Worm (Caenorhabditis elegans) whole organism, young adult: ENCODE measurements around the gene C32D5.7.

Experiments used
- B0261.1 ChIP-seq: sonication (generic microtip); optimal IDR thresholded peaks from 2 replicates; lab custom pipeline; 2016; ENCODE audit warnings: mild to moderate bottlenecking, missing genetic modification characterization, moderate library complexity, missing compliant biosample characterization
- B0336.3 ChIP-seq: fragments of 200-800 bp; sonication (Bioruptor generic); IDR thresholded peaks from 2 replicates; pipeline ENCODE4 v1.3.6; 2022; ENCODE audit warnings: missing genetic modification characterization, missing compliant biosample characterization
- F23B12.7 ChIP-seq: sonication (generic microtip); optimal IDR thresholded peaks from 2 replicates; lab custom pipeline; 2017; ENCODE audit warnings: missing genetic modification characterization, mild to moderate bottlenecking, missing compliant biosample characterization, antibody characterized with exemption, moderate library complexity; ENCODE audit not compliant: insufficient read depth
- F33H1.4 ChIP-seq: fragments of 200-800 bp; sonication (Bioruptor generic); IDR thresholded peaks from 2 replicates; pipeline ENCODE4 v1.3.6; 2022; ENCODE audit warnings: missing genetic modification reagents, missing genetic modification characterization, missing compliant biosample characterization
- F49E8.2 ChIP-seq: sonication (generic microtip); optimal IDR thresholded peaks from 3 replicates; lab custom pipeline; 2017; ENCODE audit warnings: missing genetic modification characterization, mild to moderate bottlenecking, missing compliant biosample characterization, antibody characterized with exemption, moderate library complexity; ENCODE audit not compliant: insufficient read depth
- T07F8.4 ChIP-seq: sonication (generic microtip); optimal IDR thresholded peaks from 2 replicates; lab custom pipeline; 2016; ENCODE audit warnings: mild to moderate bottlenecking, missing genetic modification characterization, moderate library complexity, missing compliant biosample characterization
- T26A5.8 ChIP-seq: sonication (generic microtip); optimal IDR thresholded peaks from 2 replicates; lab custom pipeline; 2016; ENCODE audit warnings: missing genetic modification characterization, missing compliant biosample characterization
- Y56A3A.18 ChIP-seq: fragments of 200-800 bp; sonication (Bioruptor generic); IDR thresholded peaks from 2 replicates; pipeline ENCODE4 v1.3.6; 2022; ENCODE audit warnings: missing genetic modification reagents, missing genetic modification characterization, missing compliant biosample characterization
- Y95B8A.8 ChIP-seq: fragments of 200-800 bp; sonication (Bioruptor generic); IDR thresholded peaks from 2 replicates; pipeline ENCODE4 v1.3.6; 2022; ENCODE audit warnings: missing genetic modification reagents, missing genetic modification characterization, missing compliant biosample characterization
- athp-1 ChIP-seq: sonication (generic microtip); optimal IDR thresholded peaks from 2 replicates; lab custom pipeline; 2017; ENCODE audit warnings: mild to moderate bottlenecking, missing genetic modification characterization, missing compliant biosample characterization
- ccch-3 ChIP-seq: fragments of 200-800 bp; sonication (Bioruptor generic); optimal IDR thresholded peaks from 2 replicates; lab custom pipeline; 2018; ENCODE audit warnings: mild to moderate bottlenecking, missing genetic modification characterization, missing compliant biosample characterization
- ceh-27 ChIP-seq: fragments of 200-800 bp; sonication (Bioruptor generic); optimal IDR thresholded peaks from 2 replicates; lab custom pipeline; 2018; ENCODE audit warnings: mild to moderate bottlenecking, missing genetic modification characterization, moderate library complexity, missing compliant biosample characterization
- ceh-58 ChIP-seq: fragments of 200-800 bp; sonication (Bioruptor generic); IDR thresholded peaks from 2 replicates; pipeline ENCODE4 v1.3.6; 2022; ENCODE audit warnings: missing genetic modification characterization, missing compliant biosample characterization
- die-1 ChIP-seq: sonication (generic microtip); optimal IDR thresholded peaks from 2 replicates; lab custom pipeline; 2016; ENCODE audit warnings: missing genotype, mild to moderate bottlenecking, missing genetic modification characterization, missing compliant biosample characterization
- dpff-1 ChIP-seq: sonication (generic microtip); optimal IDR thresholded peaks from 2 replicates; lab custom pipeline; 2017; ENCODE audit warnings: mild to moderate bottlenecking, missing genetic modification characterization, missing compliant biosample characterization
- fkh-3 ChIP-seq: sonication (generic microtip); optimal IDR thresholded peaks from 2 replicates; lab custom pipeline; 2016; ENCODE audit warnings: mild to moderate bottlenecking, missing genetic modification characterization, missing compliant biosample characterization
- hlh-12 ChIP-seq: sonication (generic microtip); optimal IDR thresholded peaks from 2 replicates; lab custom pipeline; 2016; ENCODE audit warnings: missing genetic modification characterization, missing compliant biosample characterization
- hlh-26 ChIP-seq: fragments of 200-800 bp; sonication (Bioruptor generic); conservative IDR thresholded peaks from 2 replicates; pipeline ENCODE4 v1.3.6; 2022; ENCODE audit warnings: missing genetic modification reagents, missing genetic modification characterization, missing compliant biosample characterization
- hmg-1.2 ChIP-seq: fragments of 200-800 bp; sonication (Bioruptor generic); IDR thresholded peaks from 2 replicates; pipeline ENCODE4 v1.3.6; 2022; ENCODE audit warnings: missing genetic modification reagents, missing genetic modification characterization, missing compliant biosample characterization
- hrde-1 ChIP-seq: sonication (generic microtip); optimal IDR thresholded peaks from 2 replicates; lab custom pipeline; 2016; ENCODE audit warnings: missing genetic modification characterization, mild to moderate bottlenecking, missing compliant biosample characterization, moderate library complexity, missing genotype, missing genetic modification reagents, borderline replicate concordance
- hsf-1 ChIP-seq: fragments of 200-800 bp; sonication (Bioruptor generic); IDR thresholded peaks from 2 replicates; pipeline ENCODE4 v1.3.6; 2022; ENCODE audit warnings: missing genetic modification reagents, missing genetic modification characterization, missing compliant biosample characterization
- let-526 ChIP-seq: fragments of 200-800 bp; sonication (Bioruptor generic); IDR thresholded peaks from 2 replicates; pipeline ENCODE4 v1.3.6; 2022; ENCODE audit warnings: missing genetic modification reagents, missing genetic modification characterization, missing compliant biosample characterization
- lin-26 ChIP-seq: fragments of 200-800 bp; sonication (Bioruptor generic); IDR thresholded peaks from 2 replicates; pipeline ENCODE4 v1.3.6; 2022; ENCODE audit warnings: missing genetic modification reagents, missing genetic modification characterization, missing compliant biosample characterization
- lin-35 ChIP-seq, 3 experiments: fragments of 150-350 bp in 2 of 3; sonication (generic microtip) in 1 of 3; optimal IDR thresholded peaks; 2 replicates each; lab custom pipeline; 2014 to 2018; ENCODE audit warnings: missing biosample characterization in 3 of 3, missing genetic modification characterization in 3 of 3, missing genetic modification reagents in 3 of 3
- lin-40 ChIP-seq: sonication (generic microtip); optimal IDR thresholded peaks from 2 replicates; lab custom pipeline; 2016; ENCODE audit warnings: missing genetic modification characterization, mild to moderate bottlenecking, missing compliant biosample characterization, missing genotype, missing genetic modification reagents
- lin-54 ChIP-seq: fragments of 200-800 bp; sonication (Bioruptor generic); optimal IDR thresholded peaks from 2 replicates; lab custom pipeline; 2018; ENCODE audit warnings: mild to moderate bottlenecking, missing genetic modification characterization, missing compliant biosample characterization
- lsl-1 ChIP-seq: fragments of 200-800 bp; sonication (Bioruptor generic); optimal IDR thresholded peaks from 2 replicates; lab custom pipeline; 2018; ENCODE audit warnings: mild to moderate bottlenecking, missing genetic modification characterization, moderate library complexity, missing compliant biosample characterization
- madf-6 ChIP-seq: fragments of 200-800 bp; sonication (Bioruptor generic); IDR thresholded peaks from 2 replicates; pipeline ENCODE4 v1.3.6; 2022; ENCODE audit warnings: missing genetic modification reagents, missing genetic modification characterization, missing compliant biosample characterization
- mes-4 ChIP-seq: sonication (generic microtip); optimal IDR thresholded peaks from 2 replicates; lab custom pipeline; 2016; ENCODE audit warnings: missing genotype, missing genetic modification characterization, missing compliant biosample characterization
- mxl-1 ChIP-seq: sonication (generic microtip); optimal IDR thresholded peaks from 2 replicates; lab custom pipeline; 2016; ENCODE audit warnings: missing genetic modification characterization, missing compliant biosample characterization
- nfyb-1 ChIP-seq: fragments of 200-800 bp; sonication (Bioruptor generic); IDR thresholded peaks from 2 replicates; pipeline ENCODE4 v1.3.6; 2022; ENCODE audit warnings: missing genetic modification reagents, missing genetic modification characterization, missing compliant biosample characterization
- nhr-80 ChIP-seq: sonication (generic microtip); optimal IDR thresholded peaks from 2 replicates; lab custom pipeline; 2016; ENCODE audit warnings: missing genetic modification characterization, missing compliant biosample characterization
- nhr-90 ChIP-seq: sonication (generic microtip); optimal IDR thresholded peaks from 2 replicates; lab custom pipeline; 2016; ENCODE audit warnings: missing genotype, mild to moderate bottlenecking, missing genetic modification characterization, missing compliant biosample characterization
- pbrm-1 ChIP-seq: fragments of 200-800 bp; sonication (Bioruptor generic); IDR thresholded peaks from 2 replicates; pipeline ENCODE4 v1.3.6; 2022; ENCODE audit warnings: missing genetic modification reagents, missing genetic modification characterization, missing compliant biosample characterization
- pha-4 ChIP-seq: fragments of 150-350 bp; sonication (generic microtip); optimal IDR thresholded peaks from 2 replicates; lab custom pipeline; 2014; ENCODE audit warnings: missing biosample characterization, missing genetic modification reagents, missing genetic modification characterization
- rcor-1 ChIP-seq: fragments of 200-800 bp; sonication (Bioruptor generic); IDR thresholded peaks from 2 replicates; pipeline ENCODE4 v1.3.6; 2022; ENCODE audit warnings: missing genetic modification reagents, missing genetic modification characterization, missing compliant biosample characterization
- rpc-1 ChIP-seq, 2 experiments: fragments of 150-350 bp in 1 of 2; sonication (generic microtip) in 1 of 2; optimal IDR thresholded peaks; 2 replicates each; lab custom pipeline; 2014 to 2018; ENCODE audit warnings: missing biosample characterization in 1 of 2, missing genetic modification characterization in 1 of 2, missing genetic modification reagents in 1 of 2, missing genotype in 1 of 2
- sea-2 ChIP-seq: fragments of 200-800 bp; sonication (Bioruptor generic); IDR thresholded peaks from 2 replicates; pipeline ENCODE4 v1.3.6; 2022; ENCODE audit warnings: missing genetic modification characterization, missing compliant biosample characterization
- snpc-1.3 ChIP-seq: sonication (generic microtip); optimal IDR thresholded peaks from 2 replicates; lab custom pipeline; 2017; ENCODE audit warnings: missing genetic modification characterization, mild to moderate bottlenecking, missing compliant biosample characterization, antibody characterized with exemption, moderate library complexity, missing genotype, missing genetic modification reagents; ENCODE audit not compliant: insufficient read depth
- snpc-3.4 ChIP-seq: sonication (generic microtip); optimal IDR thresholded peaks from 2 replicates; lab custom pipeline; 2017; ENCODE audit warnings: missing genetic modification characterization, mild to moderate bottlenecking, missing compliant biosample characterization, antibody characterized with exemption, moderate library complexity, missing genotype, missing genetic modification reagents
- snpc-4 ChIP-seq, 5 experiments: fragments of 150-350 bp in 1 of 5; sonication (generic microtip) in 4 of 5; optimal IDR thresholded peaks; 2 replicates each; lab custom pipeline; 2014 to 2018; ENCODE audit warnings: missing genetic modification characterization in 5 of 5, missing biosample characterization in 3 of 5, antibody characterized with exemption in 2 of 5, mild to moderate bottlenecking in 2 of 5, missing compliant biosample characterization in 2 of 5, missing genotype in 2 of 5, moderate library complexity in 2 of 5, missing genetic modification reagents in 1 of 5
- tbp1 ChIP-seq: fragments of 200-800 bp; sonication (Bioruptor generic); optimal IDR thresholded peaks from 2 replicates; lab custom pipeline; 2018; ENCODE audit warnings: mild to moderate bottlenecking, missing genetic modification characterization, missing compliant biosample characterization
- unc-130 ChIP-seq: sonication (generic microtip); optimal IDR thresholded peaks from 2 replicates; lab custom pipeline; 2016; ENCODE audit warnings: missing genetic modification reagents, missing genetic modification characterization, missing compliant biosample characterization
- ztf-18 ChIP-seq: sonication (generic microtip); optimal IDR thresholded peaks from 2 replicates; lab custom pipeline; 2016; ENCODE audit warnings: missing genotype, mild to moderate bottlenecking, missing genetic modification characterization, missing compliant biosample characterization

C32D5.7 gene

DNA sequence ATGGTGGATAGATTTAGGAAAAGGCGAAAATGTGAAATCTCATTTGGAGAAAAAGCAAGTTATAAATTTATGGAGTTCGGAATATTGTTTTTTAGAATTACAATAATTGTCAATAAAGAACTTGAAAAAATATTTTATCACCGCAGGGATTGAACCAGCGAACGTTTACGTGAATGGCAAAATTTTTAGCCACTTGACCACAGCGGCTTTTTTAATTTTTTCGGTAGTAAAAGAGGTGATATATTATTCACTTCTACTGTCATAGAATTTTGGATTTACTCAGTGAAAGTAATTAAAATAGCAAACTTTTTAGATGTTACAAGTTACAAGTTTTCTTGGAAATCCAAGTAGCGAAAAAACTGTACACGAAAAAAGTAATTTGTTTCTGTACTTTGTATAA is 18.4 kb upstream of the C32D5.7 start:
- TF ChIP-seq nhr-90 (no peak), lin-54 (GFP tag; lab: Kevin White, UChicago) (peak; percentile 37), hsf-1 (0 out of 2 replicates have a peak, but pooled peaks have one; percentile 30), snpc-1.3 (tag; lab: Kevin White, UChicago) (peak; percentile 28), die-1 (peak; percentile 25), ceh-58 (GFP tag; lab: Robert Waterston, UW) (0 out of 2 replicates have a peak, but pooled peaks have one; percentile 93), F49E8.2 (peak; percentile 35), rpc-1 (optimal IDR thresholded peaks at IDR 0.05; lab: Kevin White, UChicago) (peak; percentile 56), rpc-1 (tag; optimal IDR thresholded peaks at IDR 0.05; lab: Kevin White, UChicago) (peak; percentile 78), F23B12.7 (peak; percentile 54), B0261.1 (peak; percentile 52), lin-26 (peak; percentile 66), snpc-3.4 (tag; lab: Kevin White, UChicago) (peak; percentile 37), athp-1 (peak; percentile 50), lin-35 (GFP tag; optimal IDR thresholded peaks at IDR 0.05; lab: Kevin White, UChicago) (no peak), dpff-1 (tag; lab: Kevin White, UChicago) (no peak), madf-6 (GFP tag; lab: Robert Waterston, UW) (peak; percentile 49; the same call in 1 of the 2 replicates), tbp1 (GFP tag; lab: Kevin White, UChicago) (peak; percentile 83), sea-2 (GFP tag; lab: Robert Waterston, UW) (no peak), ccch-3 (no peak)

DNA sequence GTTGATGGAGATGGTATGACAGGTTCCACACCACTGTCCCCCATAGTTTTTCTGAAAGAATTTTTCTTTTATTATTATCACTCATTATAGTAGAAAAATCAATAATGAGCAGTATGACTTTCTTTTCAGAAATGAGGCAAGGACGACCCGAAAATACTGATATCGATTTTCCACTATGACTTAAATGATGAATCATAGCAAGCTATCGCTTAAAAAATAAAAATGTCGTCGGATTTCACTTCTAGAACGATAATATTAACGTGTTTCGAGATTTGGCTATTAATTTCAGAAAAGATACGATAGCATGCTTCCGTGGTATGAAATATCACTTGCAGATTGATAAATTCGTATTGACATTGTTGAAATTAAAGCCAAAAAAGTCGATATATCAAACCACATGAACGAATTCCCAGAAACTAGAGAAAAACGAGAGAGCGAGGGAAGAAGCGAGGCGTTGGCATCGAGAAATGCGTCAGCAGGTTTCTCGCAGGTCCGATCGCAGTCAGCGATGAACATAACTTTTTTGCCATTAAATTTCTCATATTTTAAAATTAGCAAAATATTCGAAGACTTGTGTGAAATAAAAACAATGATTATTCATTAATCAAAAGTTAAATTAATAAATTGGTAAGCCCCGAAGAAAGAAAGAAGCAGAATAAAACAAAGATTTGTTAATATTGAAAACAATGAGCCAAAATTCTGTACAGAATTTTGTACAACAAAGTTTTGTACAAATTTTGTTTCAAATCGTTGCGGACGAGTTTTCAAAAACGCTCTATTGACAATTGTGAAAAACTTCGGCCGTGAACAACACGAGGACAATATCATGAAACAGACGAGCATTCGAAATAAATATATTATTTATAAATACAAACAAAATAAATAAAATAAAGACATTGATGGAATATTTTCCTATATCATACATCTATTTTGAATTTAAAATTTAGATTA is 15.8 kb upstream of the C32D5.7 start, which contains the start of gene C32D5.11:
Gene C32D5.11, minus strand, starts transcription at position 51 of the 951 bp plus-strand sequence.
- TF ChIP-seq F33H1.4 (GFP tag; lab: Robert Waterston, UW) (peak; percentile 42; the same call in 1 of the 2 replicates), ceh-27 (peak; percentile 31), hrde-1 (tag; lab: Kevin White, UChicago) (no peak), mes-4 (no peak), F23B12.7 (peak; percentile 70), hlh-12 (tag; lab: Kevin White, UChicago) (no peak), die-1 (no peak), lsl-1 (GFP tag; lab: Kevin White, UChicago) (peak; percentile 53), pha-4 (no peak), let-526 (no peak), hlh-26 (no peak), pbrm-1 (GFP tag; lab: Robert Waterston, UW) (peak; percentile 35; the same call in 1 of the 2 replicates), snpc-4 (GFP tag; optimal IDR thresholded peaks at IDR 0.05; lab: Kevin White, UChicago) (no peak), snpc-4 (tag; optimal IDR thresholded peaks at IDR 0.05; lab: Kevin White, UChicago) (no peak), fkh-3 (tag; lab: Kevin White, UChicago) (no peak), B0336.3 (GFP tag; lab: Robert Waterston, UW) (0 out of 2 replicates have a peak, but pooled peaks have one; percentile 37), Y95B8A.8 (GFP tag; lab: Robert Waterston, UW) (no peak), Y56A3A.18 (GFP tag; lab: Robert Waterston, UW) (no peak), rcor-1 (GFP tag; lab: Robert Waterston, UW) (no peak), ztf-18 (tag; lab: Kevin White, UChicago) (peak; percentile 92), nhr-90 (no peak), unc-130 (GFP tag; lab: Kevin White, UChicago) (no peak), nhr-80 (tag; lab: Kevin White, UChicago) (peak; percentile 40), mxl-1 (no peak), tbp1 (GFP tag; lab: Kevin White, UChicago) (peak; percentile 16), nfyb-1 (GFP tag; lab: Robert Waterston, UW) (0 out of 2 replicates have a peak, but pooled peaks have one; percentile 38), lin-40 (peak; percentile 55), hmg-1.2 (GFP tag; lab: Robert Waterston, UW) (peak; percentile 69), T26A5.8 (no peak), T07F8.4 (no peak)
